Worm (Caenorhabditis elegans): ENCODE measurements around the gene mep-1.

The mep-1 gene

DNA sequence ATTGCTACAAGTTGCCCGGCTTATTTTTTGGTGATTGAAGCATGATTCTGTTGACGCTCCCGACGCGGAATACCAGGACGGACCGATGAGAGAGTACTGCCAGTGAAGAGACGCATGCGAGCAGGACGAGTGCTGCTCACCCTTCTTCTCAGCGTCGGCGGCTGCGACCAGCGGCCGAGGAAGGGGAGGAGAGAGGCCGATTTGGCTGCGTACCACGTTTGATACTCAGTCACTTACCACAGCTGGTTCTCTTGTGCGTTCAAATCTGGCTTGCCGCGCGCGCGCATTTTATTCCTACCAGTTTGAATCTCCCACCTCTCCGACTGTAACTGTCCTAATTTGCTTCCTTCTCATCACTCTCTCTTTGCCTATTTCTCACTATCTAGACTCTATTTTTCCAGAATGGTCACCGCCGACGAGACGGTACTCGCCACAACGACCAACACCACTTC lies at the start of gene mep-1 (continued):
- TF ChIP-seq nfyb-1 (GFP tag; IDR thresholded peaks at IDR 0.05) (peak; percentile 63; the same call in 1 of the 2 replicates), somi-1 (GFP tag; optimal IDR thresholded peaks at IDR 0.05) (no peak), ztf-25 (GFP tag; IDR thresholded peaks at IDR 0.05) (no peak), rec-8 (tag; optimal IDR thresholded peaks at IDR 0.05) (no peak), hmg-1.2 (GFP tag; IDR thresholded peaks at IDR 0.05) (peak; percentile 92)

DNA sequence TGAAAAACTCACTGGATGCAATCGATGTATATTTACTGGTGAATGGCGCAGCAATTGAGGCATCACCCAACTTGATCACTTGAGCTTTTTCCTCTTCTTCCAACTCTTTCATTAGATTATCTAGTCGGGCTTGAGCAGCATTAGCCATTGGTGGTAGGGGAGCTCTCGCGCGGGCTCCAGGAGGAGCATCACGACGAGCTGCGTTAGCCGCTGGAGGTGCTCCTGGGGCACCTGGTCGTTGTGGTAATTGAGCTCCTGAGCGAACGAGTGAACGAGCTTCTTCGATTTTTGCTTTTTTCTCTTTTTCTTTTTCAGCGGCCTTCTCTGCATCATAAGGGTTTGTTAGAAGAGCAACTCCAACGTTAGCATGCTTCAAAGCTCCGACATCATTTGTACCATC lies 49.4 kb upstream of the mep-1 start:
- TF ChIP-seq lir-1 (GFP tag; conservative IDR thresholded peaks at IDR 0.05): no peak
- peak; percentile 78 for TF ChIP-seq zfh-2 (GFP tag; conservative IDR thresholded peaks at IDR 0.05)

DNA sequence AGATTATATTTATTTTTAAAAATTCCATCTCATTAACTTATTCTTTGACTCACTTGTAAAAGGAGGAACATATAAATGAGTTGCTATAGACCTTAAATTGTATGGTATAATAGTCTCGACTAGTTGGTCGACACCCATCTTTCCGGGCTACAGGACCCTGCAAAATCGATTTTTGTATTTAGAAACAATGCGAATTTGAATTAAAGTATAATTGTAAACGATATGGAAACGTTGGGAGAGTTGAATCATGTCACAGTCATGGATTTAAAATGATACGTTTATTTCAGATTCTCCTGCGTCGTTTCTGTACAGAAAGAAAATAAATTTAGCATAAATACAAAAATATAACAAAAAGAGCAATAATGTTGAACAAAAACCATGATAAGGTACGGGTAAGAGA lies 45.3 kb upstream of the mep-1 start, which contains the start of gene catp-8:
Gene catp-8, minus strand, starts transcription at position 157 of the 400 bp plus-strand sequence.
- no peak for TF ChIP-seq athp-1 (tag; optimal IDR thresholded peaks at IDR 0.05)
- TF ChIP-seq let-607 (tag; optimal IDR thresholded peaks at IDR 0.05): peak in 1 of 2 experiments; percentile 14
- peak; percentile 17 for TF ChIP-seq attf-5 (GFP tag; optimal IDR thresholded peaks at IDR 0.05)
- no peak for TF ChIP-seq tbx-9 (tag; optimal IDR thresholded peaks at IDR 0.05; ENCODE audit: borderline replicate concordance)
- no peak for TF ChIP-seq ceh-27 (GFP tag; optimal IDR thresholded peaks at IDR 0.05)
- TF ChIP-seq nfyb-1 (GFP tag; IDR thresholded peaks at IDR 0.05): no peak; the same call in 1 of the 2 replicates
- TF ChIP-seq F33H1.4 (GFP tag; IDR thresholded peaks at IDR 0.05): peak; percentile 28; the same call in 1 of the 2 replicates
- TF ChIP-seq repo-1 (tag; optimal IDR thresholded peaks at IDR 0.05): peak; percentile 29
- TF ChIP-seq sptf-2 (GFP tag; optimal IDR thresholded peaks at IDR 0.05): no peak
- TF ChIP-seq ekl-4 (GFP tag; IDR thresholded peaks at IDR 0.05): peak; percentile 59; the same call in 1 of the 2 replicates
- TF ChIP-seq ceh-100 (GFP tag; IDR thresholded peaks at IDR 0.05): no peak
- TF ChIP-seq nhr-80 (tag; optimal IDR thresholded peaks at IDR 0.05): peak; percentile 7
- no peak for TF ChIP-seq nhr-27 (tag; optimal IDR thresholded peaks at IDR 0.05)
- no peak for TF ChIP-seq snpc-1.3 (tag; optimal IDR thresholded peaks at IDR 0.05; ENCODE audit: insufficient read depth)
- no peak for TF ChIP-seq snpc-1.1 (tag; optimal IDR thresholded peaks at IDR 0.05; ENCODE audit: insufficient read depth)
- TF ChIP-seq ama-1 (optimal IDR thresholded peaks at IDR 0.05): peak; percentile 20
- TF ChIP-seq ama-1 (GFP tag; optimal IDR thresholded peaks at IDR 0.05): peak in 1 of 2 experiments; percentile 71
- peak; percentile 57; the same call in 1 of the 2 replicates for TF ChIP-seq B0336.3 (GFP tag; IDR thresholded peaks at IDR 0.05)
- no peak for TF ChIP-seq ztf-3 (GFP tag; optimal IDR thresholded peaks at IDR 0.05)
- TF ChIP-seq Y67H2A.10 (GFP tag; conservative IDR thresholded peaks at IDR 0.05): no peak
- TF ChIP-seq ztf-6 (GFP tag; IDR thresholded peaks at IDR 0.05): no peak
- peak; percentile 8; the same call in 1 of the 2 replicates for TF ChIP-seq pbrm-1 (GFP tag; IDR thresholded peaks at IDR 0.05)
- TF ChIP-seq lin-54 (GFP tag; optimal IDR thresholded peaks at IDR 0.05): peak; percentile 24
- TF ChIP-seq rcor-1 (GFP tag; IDR thresholded peaks at IDR 0.05): no peak
- no peak for TF ChIP-seq mxl-1 (tag; optimal IDR thresholded peaks at IDR 0.05)
- 0 out of 2 replicates have a peak, but pooled peaks have one; percentile 14 for TF ChIP-seq egl-18 (GFP tag; IDR thresholded peaks at IDR 0.05)
- TF ChIP-seq ZK185.1 (tag; optimal IDR thresholded peaks at IDR 0.05; ENCODE audit: poor library complexity, severe bottlenecking): no peak
- TF ChIP-seq ztf-25 (GFP tag; IDR thresholded peaks at IDR 0.05): no peak
- no peak for TF ChIP-seq F57C9.4 (tag; optimal IDR thresholded peaks at IDR 0.05)
- TF ChIP-seq hsf-1 (GFP tag; IDR thresholded peaks at IDR 0.05): peak; percentile 66
- TF ChIP-seq tlf-1 (GFP tag; optimal IDR thresholded peaks at IDR 0.05): peak; percentile 56
- TF ChIP-seq K12H6.12 (tag; optimal IDR thresholded peaks at IDR 0.05): no peak
- TF ChIP-seq cebp-2 (GFP tag; IDR thresholded peaks at IDR 0.05): 0 out of 2 replicates have a peak, but pooled peaks have one; percentile 41
- TF ChIP-seq madf-10 (tag; optimal IDR thresholded peaks at IDR 0.05): no peak
- peak; percentile 69; the same call in 1 of the 2 replicates for TF ChIP-seq madf-3 (GFP tag; IDR thresholded peaks at IDR 0.05)
- no peak for TF ChIP-seq C17E4.6 (GFP tag; IDR thresholded peaks at IDR 0.05)
- peak; percentile 56 for TF ChIP-seq madf-6 (GFP tag; IDR thresholded peaks at IDR 0.05)
- TF ChIP-seq snpc-3.4 (tag; optimal IDR thresholded peaks at IDR 0.05): peak; percentile 20

Data from whole organism, young adult.